Worm (Caenorhabditis elegans): ENCODE measurements around the gene H41C03.3.

DNA sequence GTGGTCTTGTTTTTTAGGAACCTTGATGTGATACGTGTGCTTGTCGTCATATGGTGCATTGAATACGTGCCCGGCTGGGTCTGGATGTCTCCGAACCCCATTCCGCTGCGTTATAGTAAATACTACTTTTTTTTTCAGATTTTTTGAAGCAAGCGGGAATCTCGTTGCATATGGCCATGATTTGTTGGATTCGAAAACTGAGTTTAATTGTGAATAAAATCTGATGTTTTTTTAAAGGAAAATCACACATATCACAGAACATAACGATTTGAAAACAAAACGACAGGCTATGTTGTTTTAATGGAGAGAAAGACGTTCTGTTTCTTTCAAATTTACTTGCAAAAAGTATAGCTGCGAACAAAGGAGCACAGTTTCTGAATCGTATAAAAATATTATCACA is at the start of gene H41C03.3, which contains the start of gene ZK1248.17:
- no peak for TF ChIP-seq pha-4 (tag; optimal IDR thresholded peaks at IDR 0.05)
- TF ChIP-seq nhr-76 (tag; optimal IDR thresholded peaks at IDR 0.05) = no peak
- TF ChIP-seq lin-13 (tag; optimal IDR thresholded peaks at IDR 0.05) = no peak
- TF ChIP-seq ztf-11 (tag; optimal IDR thresholded peaks at IDR 0.05) = no peak
- no peak for TF ChIP-seq ces-1 (GFP tag; optimal IDR thresholded peaks at IDR 0.05)
- no peak for TF ChIP-seq blmp-1 (tag; optimal IDR thresholded peaks at IDR 0.05)
